Worm (Caenorhabditis elegans): ENCODE data around the gene F57G9.3.

Gene F57G9.3

DNA sequence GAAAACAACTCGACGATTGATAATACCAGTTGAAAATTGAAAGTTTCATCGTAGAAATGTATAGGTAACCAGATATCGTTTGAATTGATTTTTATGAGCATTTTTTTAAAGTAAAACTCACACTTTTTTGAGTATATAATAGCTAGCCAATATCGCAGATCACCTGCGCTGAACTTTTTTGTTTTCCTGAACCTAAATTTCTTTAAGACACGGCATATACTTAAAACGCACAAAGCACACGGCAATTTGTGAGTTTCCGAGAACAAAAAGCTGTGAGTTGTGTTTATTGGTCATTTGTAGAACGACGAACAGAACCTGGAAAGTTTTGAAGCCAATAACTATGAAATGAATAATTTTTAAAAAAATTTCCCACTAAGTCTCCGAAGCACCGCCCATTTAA, 8.2 kb downstream of the F57G9.3 start, which contains the start of gene sre-29:
TSS of gene sre-29 (minus strand) at position 101 of the 400 bp plus-strand sequence.
- TF ChIP-seq R02D3.7 (tag; optimal IDR thresholded peaks at IDR 0.05) = no peak
- TF ChIP-seq ztf-1 (GFP tag; conservative IDR thresholded peaks at IDR 0.05) = no peak
- TF ChIP-seq sma-9 (GFP tag; optimal IDR thresholded peaks at IDR 0.05) = no peak
- TF ChIP-seq sma-9 (tag; optimal IDR thresholded peaks at IDR 0.05) = no peak
- no peak for TF ChIP-seq lin-11 (tag; optimal IDR thresholded peaks at IDR 0.05)
- no peak for TF ChIP-seq mbf-1 (tag; optimal IDR thresholded peaks at IDR 0.05)
- no peak for TF ChIP-seq nhr-10 (tag; optimal IDR thresholded peaks at IDR 0.05)
- TF ChIP-seq skn-1 (tag; optimal IDR thresholded peaks at IDR 0.05) = no peak
- TF ChIP-seq sma-3 (GFP tag; optimal IDR thresholded peaks at IDR 0.05) = no peak
- TF ChIP-seq egl-27 (tag; optimal IDR thresholded peaks at IDR 0.05) = no peak
- no peak for TF ChIP-seq peb-1 (tag; optimal IDR thresholded peaks at IDR 0.05)
- no peak for TF ChIP-seq elt-1 (tag; optimal IDR thresholded peaks at IDR 0.05)
- no peak for TF ChIP-seq alr-1 (tag; optimal IDR thresholded peaks at IDR 0.05)
- no peak for TF ChIP-seq nhr-11 (tag; optimal IDR thresholded peaks at IDR 0.05)
- TF ChIP-seq C34F6.9 (tag; optimal IDR thresholded peaks at IDR 0.05) = no peak

DNA sequence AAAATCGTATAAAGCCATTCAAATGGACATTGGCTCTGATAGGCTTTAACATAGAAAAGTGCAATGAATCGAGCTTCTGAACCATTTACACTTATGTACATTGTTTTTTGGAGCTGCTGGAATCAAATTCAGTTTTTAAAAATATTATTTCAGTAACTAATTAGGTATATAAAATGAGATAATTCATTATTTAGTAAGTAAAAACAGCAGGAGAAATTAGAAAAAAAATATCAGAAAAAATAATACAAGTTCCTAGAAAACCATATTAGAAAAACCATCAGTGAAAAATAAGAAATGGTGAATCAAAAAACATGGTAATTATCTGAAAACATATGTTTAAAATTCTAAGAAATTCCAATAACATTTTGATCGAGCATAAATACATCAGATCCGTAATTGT, 12.4 kb downstream of the F57G9.3 start, which contains the start of gene F57G9.7:
TSS of gene F57G9.7 (minus strand) at position 101 of the 400 bp plus-strand sequence.
- no peak for TF ChIP-seq mbf-1 (tag; optimal IDR thresholded peaks at IDR 0.05)
- TF ChIP-seq R02D3.7 (tag; optimal IDR thresholded peaks at IDR 0.05) = no peak
- TF ChIP-seq sma-9 (GFP tag; optimal IDR thresholded peaks at IDR 0.05) = no peak
- no peak for TF ChIP-seq sma-9 (tag; optimal IDR thresholded peaks at IDR 0.05)
- no peak for TF ChIP-seq blmp-1 (tag; optimal IDR thresholded peaks at IDR 0.05; ENCODE audit: insufficient read depth)
- no peak for TF ChIP-seq lin-39 (tag; optimal IDR thresholded peaks at IDR 0.05)
- no peak for TF ChIP-seq lin-13 (GFP tag; optimal IDR thresholded peaks at IDR 0.05)
- no peak for TF ChIP-seq elt-3 (tag; optimal IDR thresholded peaks at IDR 0.05)
- TF ChIP-seq peb-1 (tag; optimal IDR thresholded peaks at IDR 0.05) = no peak
- TF ChIP-seq ZK546.5 (tag; optimal IDR thresholded peaks at IDR 0.05) = no peak
- no peak for TF ChIP-seq mdl-1 (tag; optimal IDR thresholded peaks at IDR 0.05)
- TF ChIP-seq nhr-237 (tag; optimal IDR thresholded peaks at IDR 0.05) = no peak
- TF ChIP-seq nhr-25 (tag; optimal IDR thresholded peaks at IDR 0.05) = no peak
- TF ChIP-seq nhr-23 (tag; optimal IDR thresholded peaks at IDR 0.05) = no peak
- no peak for TF ChIP-seq nhr-6 (tag; optimal IDR thresholded peaks at IDR 0.05)

DNA sequence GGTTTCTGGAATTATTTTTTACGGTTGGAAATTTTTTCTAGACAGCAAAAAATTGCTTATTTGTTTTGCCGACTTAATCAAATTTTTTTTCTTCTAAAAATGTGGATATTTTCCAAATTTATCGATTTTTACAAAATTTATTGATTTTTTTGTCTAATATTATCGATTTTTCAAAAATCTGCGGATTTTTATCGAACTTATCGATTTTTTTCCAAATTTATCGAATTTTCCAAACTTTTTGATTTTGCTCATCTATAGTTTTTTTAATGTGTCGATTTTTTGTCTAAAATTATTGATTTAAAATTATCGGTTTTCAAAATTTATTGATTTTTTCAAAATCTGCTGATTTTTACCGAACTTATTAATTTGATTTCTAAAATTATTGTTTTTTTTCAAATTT, 15.9 kb downstream of the F57G9.3 start:
- TF ChIP-seq nhr-129 (tag; optimal IDR thresholded peaks at IDR 0.05) (no peak), Y55F3AM.14 (GFP tag; optimal IDR thresholded peaks at IDR 0.05) (no peak), peb-1 (tag; optimal IDR thresholded peaks at IDR 0.05) (no peak), elt-1 (tag; optimal IDR thresholded peaks at IDR 0.05) (no peak), dmd-4 (tag; optimal IDR thresholded peaks at IDR 0.05) (no peak)

DNA sequence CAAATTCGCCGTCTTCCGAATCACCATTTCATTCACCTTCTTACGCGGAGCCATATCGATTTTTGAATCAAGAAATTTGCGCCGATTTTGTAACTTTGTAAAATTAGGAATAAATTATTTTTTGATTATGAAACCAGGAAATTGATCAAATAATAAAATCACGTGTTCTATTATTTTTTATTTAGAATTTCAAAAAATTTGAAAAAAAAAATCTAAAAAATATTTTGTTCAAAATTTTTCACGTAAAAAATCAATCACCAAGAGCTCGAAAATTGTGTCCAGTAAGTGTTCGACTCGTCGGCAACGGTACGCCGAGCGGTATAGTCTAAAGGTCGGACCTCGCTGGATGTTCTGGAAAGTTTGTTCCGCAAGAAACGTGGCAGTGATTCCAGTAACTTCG, 16.3 kb downstream of the F57G9.3 start, which contains the start of gene Y57A10B.7:
TSS of gene Y57A10B.7 (minus strand) at position 101 of the 400 bp plus-strand sequence.
- no peak for TF ChIP-seq C34F6.9 (tag; optimal IDR thresholded peaks at IDR 0.05)
- no peak for TF ChIP-seq sma-3 (GFP tag; optimal IDR thresholded peaks at IDR 0.05)
- no peak for TF ChIP-seq ZK546.5 (tag; optimal IDR thresholded peaks at IDR 0.05)
- no peak for TF ChIP-seq snpc-4 (tag; optimal IDR thresholded peaks at IDR 0.05)
- no peak for TF ChIP-seq gmeb-1 (tag; optimal IDR thresholded peaks at IDR 0.05)
- TF ChIP-seq sem-4 (tag; optimal IDR thresholded peaks at IDR 0.05) = no peak
- TF ChIP-seq mbf-1 (tag; optimal IDR thresholded peaks at IDR 0.05) = no peak
- no peak for TF ChIP-seq nhr-129 (tag; optimal IDR thresholded peaks at IDR 0.05)
- no peak for TF ChIP-seq egl-27 (tag; optimal IDR thresholded peaks at IDR 0.05)

DNA sequence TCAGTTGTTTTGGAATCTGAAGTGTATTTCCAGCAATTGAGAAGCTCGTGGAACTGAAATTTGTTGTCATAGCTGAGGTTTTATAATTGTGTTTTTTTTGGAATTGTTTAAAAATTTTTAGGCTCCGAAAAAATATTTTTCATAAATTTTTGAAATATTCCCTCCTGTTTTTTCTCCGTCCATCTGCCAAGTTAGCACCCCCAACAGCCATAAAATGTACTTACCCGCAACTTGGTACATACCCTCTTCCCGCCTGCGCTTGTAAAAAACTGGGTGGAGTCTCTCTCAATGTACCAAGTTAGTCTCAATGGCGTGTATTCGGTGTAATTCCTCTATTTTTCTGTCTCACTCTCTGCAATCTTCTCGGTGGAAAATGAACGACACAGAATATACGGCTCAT, 20.2 kb downstream of the F57G9.3 start, which contains the start of gene Y57A10B.6:
TSS of gene Y57A10B.6 (plus strand) at position 301 of the 400 bp plus-strand sequence.
- TF ChIP-seq fos-1 (tag; optimal IDR thresholded peaks at IDR 0.05) (no peak), C34F6.9 (tag; optimal IDR thresholded peaks at IDR 0.05) (no peak), Y55F3AM.14 (GFP tag; optimal IDR thresholded peaks at IDR 0.05) (no peak), nhr-12 (tag; optimal IDR thresholded peaks at IDR 0.05) (no peak), nhr-10 (tag; optimal IDR thresholded peaks at IDR 0.05) (no peak), sma-3 (GFP tag; optimal IDR thresholded peaks at IDR 0.05) (no peak), unc-55 (GFP tag; optimal IDR thresholded peaks at IDR 0.05) (no peak), nhr-77 (tag; optimal IDR thresholded peaks at IDR 0.05) (no peak), nhr-21 (tag; optimal IDR thresholded peaks at IDR 0.05) (no peak), lin-39 (tag; optimal IDR thresholded peaks at IDR 0.05) (no peak), alr-1 (tag; optimal IDR thresholded peaks at IDR 0.05) (no peak), dmd-4 (tag; optimal IDR thresholded peaks at IDR 0.05) (no peak), mbf-1 (tag; optimal IDR thresholded peaks at IDR 0.05) (no peak), nhr-23 (tag; optimal IDR thresholded peaks at IDR 0.05) (no peak), nhr-25 (tag; optimal IDR thresholded peaks at IDR 0.05) (no peak), F13H6.1 (tag; optimal IDR thresholded peaks at IDR 0.05) (no peak), nhr-237 (tag; optimal IDR thresholded peaks at IDR 0.05) (no peak)

Data from whole organism, L2 larva.